Fruit fly (Drosophila melanogaster) whole organism, embryonic: Measurements from ENCODE around the gene CG42393.

Source experiments
- BtbVII ChIP-seq: fragments of 200-800 bp; sonication (Bioruptor generic); optimal IDR thresholded peaks from 3 replicates; lab custom pipeline; 2017; ENCODE audit warnings: missing biosample characterization, mild to moderate bottlenecking, missing genetic modification characterization
- CG11696 ChIP-seq: fragments of 200-800 bp; sonication (Bioruptor generic); IDR thresholded peaks from 2 replicates; pipeline ENCODE4 v1.3.6; 2022; ENCODE audit warnings: missing biosample characterization, missing genetic modification characterization
- CG12769 ChIP-seq: fragments of 200-800 bp; sonication (Bioruptor generic); optimal IDR thresholded peaks from 2 replicates; lab custom pipeline; 2019; ENCODE audit warnings: missing biosample characterization, mild to moderate bottlenecking, missing genetic modification characterization, moderate library complexity
- CG1603 ChIP-seq: fragments of 200-800 bp; sonication (Bioruptor generic); optimal IDR thresholded peaks from 2 replicates; lab custom pipeline; 2019; ENCODE audit warnings: missing biosample characterization, mild to moderate bottlenecking, missing genetic modification characterization, moderate library complexity
- CG16815 ChIP-seq: fragments of 200-800 bp; sonication (Bioruptor generic); optimal IDR thresholded peaks from 3 replicates; lab custom pipeline; 2017; ENCODE audit warnings: missing biosample characterization, mild to moderate bottlenecking, missing genetic modification characterization
- CG1832 ChIP-seq: fragments of 200-800 bp; sonication (Bioruptor generic); optimal IDR thresholded peaks from 2 replicates; lab custom pipeline; 2017; ENCODE audit warnings: missing biosample characterization, mild to moderate bottlenecking, missing genetic modification characterization, inconsistent platforms
- CG18619 ChIP-seq: fragments of 200-800 bp; sonication (Bioruptor generic); optimal IDR thresholded peaks from 3 replicates; lab custom pipeline; 2017; ENCODE audit warnings: missing biosample characterization, mild to moderate bottlenecking, missing genetic modification characterization
- CG2202 ChIP-seq: fragments of 200-800 bp; sonication (Bioruptor generic); optimal IDR thresholded peaks from 2 replicates; lab custom pipeline; 2018; ENCODE audit warnings: missing biosample characterization, mild to moderate bottlenecking, missing genetic modification characterization
- CG30020 ChIP-seq: fragments of 200-800 bp; optimal IDR thresholded peaks from 2 replicates; lab custom pipeline; 2019; ENCODE audit warnings: missing biosample characterization, mild to moderate bottlenecking, missing genetic modification characterization, moderate library complexity
- CG30431 ChIP-seq: fragments of 200-800 bp; sonication (Bioruptor generic); optimal IDR thresholded peaks from 2 replicates; lab custom pipeline; 2017; ENCODE audit warnings: missing biosample characterization, missing genetic modification characterization
- CG34376 ChIP-seq: fragments of 200-800 bp; sonication (Bioruptor generic); optimal IDR thresholded peaks from 2 replicates; lab custom pipeline; 2018; ENCODE audit warnings: missing biosample characterization, mild to moderate bottlenecking, missing genetic modification characterization
- CG3726 ChIP-seq: fragments of 200-800 bp; sonication (Bioruptor generic); IDR thresholded peaks from 3 replicates; pipeline ENCODE4, ENCODE4 v1.3.6; 2022; ENCODE audit warnings: missing biosample characterization, missing genetic modification characterization
- CG3838 ChIP-seq: fragments of 200-800 bp; sonication (Bioruptor generic); optimal IDR thresholded peaks from 3 replicates; lab custom pipeline; 2016; ENCODE audit warnings: missing biosample characterization, missing genetic modification characterization
- CG3847 ChIP-seq: fragments of 200-800 bp; sonication (Bioruptor generic); IDR thresholded peaks from 2 replicates; pipeline ENCODE4 v1.3.6; 2022; ENCODE audit warnings: missing biosample characterization, missing genetic modification characterization
- CG4360 ChIP-seq: fragments of 200-800 bp; sonication (Bioruptor generic); IDR thresholded peaks from 2 replicates; pipeline ENCODE4 v1.3.6; 2022; ENCODE audit warnings: missing biosample characterization, missing genetic modification characterization
- CG6765 ChIP-seq: fragments of 200-800 bp; sonication (Bioruptor generic); optimal IDR thresholded peaks from 3 replicates; lab custom pipeline; 2017; ENCODE audit warnings: missing biosample characterization, mild to moderate bottlenecking, missing genetic modification characterization
- CG7556 ChIP-seq: fragments of 200-800 bp; sonication (Bioruptor generic); optimal IDR thresholded peaks from 2 replicates; lab custom pipeline; 2017; ENCODE audit warnings: missing biosample characterization, mild to moderate bottlenecking, missing genetic modification characterization
- CG7839 ChIP-seq: fragments of 200-800 bp; sonication (Bioruptor generic); optimal IDR thresholded peaks from 3 replicates; lab custom pipeline; 2018; ENCODE audit warnings: missing biosample characterization, mild to moderate bottlenecking, missing genetic modification characterization, moderate library complexity
- CG7963 ChIP-seq: fragments of 200-800 bp; sonication (Bioruptor generic); IDR thresholded peaks from 3 replicates; pipeline ENCODE4 v1.3.6; 2022; ENCODE audit warnings: missing biosample characterization, missing genetic modification characterization; ENCODE audit not compliant: partially characterized antibody
- CG9215 ChIP-seq: fragments of 200-800 bp; sonication (Bioruptor generic); IDR thresholded peaks from 2 replicates; pipeline ENCODE4 v1.3.6; 2022; ENCODE audit warnings: missing biosample characterization, missing genetic modification characterization
- Fer2 ChIP-seq: fragments of 200-800 bp; sonication (Bioruptor generic); optimal IDR thresholded peaks from 2 replicates; lab custom pipeline; 2018; ENCODE audit warnings: missing biosample characterization, mild to moderate bottlenecking, missing genetic modification characterization, moderate library complexity
- HLH4C ChIP-seq: fragments of 200-800 bp; sonication (Bioruptor generic); IDR thresholded peaks from 3 replicates; pipeline ENCODE4 v1.3.6; 2022; ENCODE audit warnings: missing biosample characterization, missing genetic modification characterization; ENCODE audit not compliant: partially characterized antibody
- HmgD ChIP-seq: fragments of 200-800 bp; sonication (Bioruptor generic); optimal IDR thresholded peaks from 3 replicates; lab custom pipeline; 2016; ENCODE audit warnings: missing biosample characterization, missing genetic modification characterization
- Med ChIP-seq: fragments of 200-800 bp; sonication (Bioruptor generic); peaks from one replicate; lab custom pipeline; 2016; ENCODE audit warnings: missing biosample characterization, missing genetic modification characterization, mild to moderate bottlenecking, inconsistent platforms, moderate library complexity
- Oaz ChIP-seq: fragments of 200-800 bp; sonication (Bioruptor generic); IDR thresholded peaks from 2 replicates; pipeline ENCODE4 v1.3.6; 2022; ENCODE audit warnings: missing biosample characterization, missing genetic modification characterization
- cas ChIP-seq: fragments of 200-800 bp; sonication (Bioruptor generic); IDR thresholded peaks from 2 replicates; pipeline ENCODE4 v1.3.6; 2022; ENCODE audit warnings: missing biosample characterization, missing genetic modification characterization
- chinmo ChIP-seq: fragments of 200-800 bp; sonication (Bioruptor generic); IDR thresholded peaks from 4 replicates; pipeline ENCODE4 v1.3.6; 2022; ENCODE audit warnings: missing biosample characterization, missing genetic modification characterization; ENCODE audit not compliant: partially characterized antibody
- ci ChIP-seq: fragments of 200-800 bp; sonication (Bioruptor generic); IDR thresholded peaks from 3 replicates; pipeline ENCODE4 v1.3.6; 2022; ENCODE audit warnings: missing biosample characterization, missing genetic modification characterization
- danr ChIP-seq: fragments of 200-800 bp; sonication (Bioruptor generic); IDR thresholded peaks from 2 replicates; pipeline ENCODE4 v1.3.6; 2022; ENCODE audit warnings: missing biosample characterization, missing genetic modification characterization
- gce ChIP-seq: fragments of 200-800 bp; sonication (Bioruptor generic); IDR thresholded peaks from 3 replicates; pipeline ENCODE4 v1.3.6; 2022; ENCODE audit warnings: missing biosample characterization, missing genetic modification characterization
- gem ChIP-seq: fragments of 200-800 bp; sonication (Bioruptor generic); optimal IDR thresholded peaks from 2 replicates; lab custom pipeline; 2019; ENCODE audit warnings: missing biosample characterization, mild to moderate bottlenecking, missing genetic modification characterization, moderate library complexity
- ham ChIP-seq: fragments of 200-800 bp; sonication (Bioruptor generic); IDR thresholded peaks from 2 replicates; pipeline ENCODE4 v1.3.6; 2022; ENCODE audit warnings: missing biosample characterization, missing genetic modification characterization
- jing ChIP-seq: fragments of 200-800 bp; sonication (Bioruptor generic); optimal IDR thresholded peaks from 2 replicates; lab custom pipeline; 2018; ENCODE audit warnings: missing biosample characterization, mild to moderate bottlenecking, missing genetic modification characterization
- maf-S ChIP-seq: fragments of 200-800 bp; sonication (Bioruptor generic); optimal IDR thresholded peaks from 2 replicates; lab custom pipeline; 2016; ENCODE audit warnings: missing biosample characterization, missing genetic modification characterization
- mirr ChIP-seq: fragments of 200-800 bp; sonication (Bioruptor generic); optimal IDR thresholded peaks from 3 replicates; lab custom pipeline; 2018; ENCODE audit warnings: missing biosample characterization, mild to moderate bottlenecking, missing genetic modification characterization
- nerfin-2 ChIP-seq: fragments of 200-800 bp; sonication (Bioruptor generic); IDR thresholded peaks from 2 replicates; pipeline ENCODE4 v1.3.6; 2022; ENCODE audit warnings: missing biosample characterization, missing genetic modification characterization; ENCODE audit not compliant: partially characterized antibody
- nom ChIP-seq: fragments of 200-800 bp; sonication (Bioruptor generic); optimal IDR thresholded peaks from 2 replicates; lab custom pipeline; 2017; ENCODE audit warnings: missing biosample characterization, missing genetic modification characterization, mild to moderate bottlenecking, moderate library complexity, missing genetic modification reagents
- org-1 ChIP-seq: fragments of 200-800 bp; sonication (Bioruptor generic); optimal IDR thresholded peaks from 2 replicates; lab custom pipeline; 2017; ENCODE audit warnings: missing biosample characterization, missing genetic modification characterization
- p53 ChIP-seq: fragments of 200-800 bp; sonication (Bioruptor generic); optimal IDR thresholded peaks from 2 replicates; lab custom pipeline; 2016; ENCODE audit warnings: missing biosample characterization, missing genetic modification characterization
- pan ChIP-seq, 4 experiments: fragments of >200 bp in 3 of 4; fragments of 200-800 bp in 1 of 4; sonication (Bioruptor generic) in 1 of 4; optimal IDR thresholded peaks in 3 of 4; IDR thresholded peaks in 1 of 4; 2 replicates each; pipeline versions ENCODE4 v1.3.6 to Lab custom; 2017 to 2022; ENCODE audit warnings: missing biosample characterization in 2 of 4, missing genetic modification characterization in 2 of 4, mixed read lengths in 1 of 4
- psq ChIP-seq: fragments of 200-800 bp; sonication (Bioruptor generic); optimal IDR thresholded peaks from 2 replicates; lab custom pipeline; 2017; ENCODE audit warnings: missing biosample characterization, missing genetic modification characterization
- sc ChIP-seq, 3 experiments: fragments of >200 bp in 2 of 3; fragments of 200-800 bp in 1 of 3; sonication (Bioruptor generic) in 1 of 3; optimal IDR thresholded peaks; 2 replicates in 2 of 3; 3 replicates in 1 of 3; lab custom pipeline; 2017; ENCODE audit warnings: mild to moderate bottlenecking in 1 of 3, missing biosample characterization in 1 of 3, missing genetic modification characterization in 1 of 3, missing genetic modification reagents in 1 of 3
- sens ChIP-seq: fragments of 200-800 bp; sonication (Bioruptor generic); peaks from one replicate; lab custom pipeline; 2016; ENCODE audit warnings: missing biosample characterization, missing genetic modification characterization
- shn ChIP-seq: fragments of 200-800 bp; sonication (Bioruptor generic); optimal IDR thresholded peaks from 3 replicates; lab custom pipeline; 2016; ENCODE audit warnings: missing biosample characterization, missing genetic modification characterization
- tx ChIP-seq: fragments of 200-800 bp; sonication (Bioruptor generic); optimal IDR thresholded peaks from 2 replicates; lab custom pipeline; 2016; ENCODE audit warnings: missing biosample characterization, missing genetic modification characterization
- wek ChIP-seq: fragments of 200-800 bp; sonication (Bioruptor generic); optimal IDR thresholded peaks from 3 replicates; lab custom pipeline; 2018; ENCODE audit warnings: missing biosample characterization, mild to moderate bottlenecking, missing genetic modification characterization, moderate library complexity

CG42393 gene

DNA sequence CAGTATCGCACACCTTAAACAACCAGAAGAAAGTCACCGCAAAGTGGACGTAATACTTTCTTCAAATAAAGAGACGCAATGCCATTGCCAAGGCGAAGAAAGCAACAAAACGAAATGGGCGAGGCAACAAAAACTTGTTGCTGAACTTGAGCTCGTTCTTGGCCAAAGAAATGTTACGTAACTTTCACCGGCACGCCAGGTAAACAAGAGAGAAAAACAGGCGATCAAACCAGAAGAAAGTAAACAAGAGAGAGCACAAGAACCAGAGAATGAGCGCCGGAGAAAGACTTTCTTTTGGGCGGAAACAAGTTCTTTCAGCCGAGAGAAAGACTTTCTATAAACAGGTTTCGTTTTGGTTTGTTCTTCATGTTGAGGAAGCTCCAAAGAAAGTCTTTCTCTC is 49.3 kb upstream of the CG42393 start (continued):
- TF ChIP-seq Oaz = no peak
- TF ChIP-seq p53 (GFP tag; lab: Kevin White, UChicago) = no peak
- TF ChIP-seq CG6765 (GFP tag; lab: Kevin White, UChicago) = no peak

DNA sequence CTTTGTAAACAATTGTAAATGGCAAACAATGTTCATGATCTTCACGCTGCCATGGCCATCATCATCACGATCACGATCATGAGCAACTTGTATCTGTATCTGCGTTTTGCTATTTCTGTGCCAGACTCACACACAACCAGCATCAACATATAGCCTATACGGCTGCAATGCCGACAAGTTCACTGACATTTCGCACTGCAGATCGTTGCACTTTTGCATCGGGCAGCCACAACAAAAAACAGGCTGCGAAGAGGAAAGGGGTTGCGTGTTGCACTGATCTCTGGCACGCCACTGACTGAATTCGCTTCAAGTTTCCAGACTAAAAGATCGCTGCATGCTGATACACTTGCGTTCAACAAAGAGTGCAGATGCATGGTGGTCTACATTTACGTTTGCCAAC is 48.8 kb upstream of the CG42393 start:
- TF ChIP-seq nom (GFP tag; lab: Kevin White, UChicago) (peak; percentile 52), chinmo (GFP tag; lab: Robert Waterston, UW) (0 out of 4 replicates have a peak, but pooled peaks have one; percentile 11), ham (GFP tag; lab: Robert Waterston, UW) (no peak), Med (peak; percentile 25)

DNA sequence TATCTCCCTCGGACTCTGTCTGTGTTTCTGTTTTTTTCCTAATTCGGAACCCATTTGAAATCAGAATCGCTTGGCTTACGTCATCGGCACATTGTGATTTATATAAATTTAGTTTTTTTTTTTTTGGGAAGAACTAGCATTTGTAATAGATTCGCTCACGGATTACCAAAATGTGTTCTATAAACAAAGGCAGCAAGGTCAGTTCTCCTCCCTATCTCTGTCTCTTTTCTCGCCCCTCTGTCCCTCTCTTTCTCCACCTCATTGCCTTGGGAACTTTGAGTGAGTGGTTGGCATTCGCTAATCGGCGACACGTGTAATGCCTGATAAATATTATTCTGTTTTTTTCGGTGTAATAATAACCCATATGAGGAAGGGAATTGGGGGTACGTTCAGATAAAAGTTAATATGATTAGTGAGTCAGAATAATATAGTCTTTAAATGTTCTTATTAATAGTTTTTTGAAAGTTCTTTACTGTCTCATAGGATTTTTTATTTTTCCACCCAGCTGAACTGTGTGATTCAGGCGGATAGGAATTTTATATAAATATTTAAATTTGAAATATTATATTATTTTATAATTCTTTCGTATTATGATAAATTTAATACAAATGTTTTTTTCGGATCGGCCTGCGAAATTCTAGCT is 47.9 kb upstream of the CG42393 start:
- TF ChIP-seq cas (GFP tag; lab: Robert Waterston, UW) (no peak), tx (no peak), nerfin-2 (no peak), CG1603 (no peak), CG30020 (tag; lab: Kevin White, UChicago) (no peak), wek (GFP tag; lab: Kevin White, UChicago) (no peak), CG30431 (GFP tag; lab: Kevin White, UChicago) (no peak), CG11696 (GFP tag; lab: Robert Waterston, UW) (no peak), gem (peak; percentile 33), CG4360 (GFP tag; lab: Robert Waterston, UW) (no peak), CG2202 (tag; lab: Kevin White, UChicago) (no peak), CG3726 (GFP tag; lab: Robert Waterston, UW) (no peak), CG9215 (GFP tag; lab: Robert Waterston, UW) (no peak), mirr (peak; percentile 32), CG1832 (peak; percentile 46), CG7839 (tag; lab: Kevin White, UChicago) (peak; percentile 23), psq (no peak), sc (optimal IDR thresholded peaks at IDR 0.05; lab: Kevin White, UChicago) (no peak), sc (GFP tag; optimal IDR thresholded peaks at IDR 0.05; lab: Kevin White, UChicago) (no peak), shn (GFP tag; lab: Kevin White, UChicago) (no peak), maf-S (GFP tag; lab: Kevin White, UChicago) (no peak), jing (GFP tag; lab: Kevin White, UChicago) (no peak), gce (GFP tag; lab: Robert Waterston, UW) (no peak), BtbVII (no peak), HLH4C (GFP tag; lab: Robert Waterston, UW) (no peak), Fer2 (tag; lab: Kevin White, UChicago) (no peak), danr (GFP tag; lab: Robert Waterston, UW) (no peak), ci (GFP tag; lab: Robert Waterston, UW) (no peak), sens (GFP tag; lab: Kevin White, UChicago) (peak; percentile 68), CG3847 (0 out of 2 replicates have a peak, but pooled peaks have one; percentile 8), pan (optimal IDR thresholded peaks at IDR 0.05; lab: Kevin White, UChicago) (no peak), pan (GFP tag; optimal IDR thresholded peaks at IDR 0.05 in 1 of 2, IDR thresholded peaks at IDR 0.05 in 1 of 2) (no peak), org-1 (GFP tag; lab: Kevin White, UChicago) (no peak), CG34376 (GFP tag; lab: Kevin White, UChicago) (peak; percentile 75), HmgD (GFP tag; lab: Kevin White, UChicago) (no peak), CG18619 (peak; percentile 32), CG3838 (GFP tag; lab: Kevin White, UChicago) (no peak), CG16815 (GFP tag; lab: Kevin White, UChicago) (no peak), CG7556 (GFP tag; lab: Kevin White, UChicago) (peak; percentile 24), CG12769 (tag; lab: Kevin White, UChicago) (peak; percentile 85), CG7963 (no peak)
